Worm (Caenorhabditis elegans) whole organism, L3 larva: ENCODE results near the gene F45E4.5.

Experiments
- R02D3.7 ChIP-seq: fragments of 150-350 bp; optimal IDR thresholded peaks from 2 replicates; lab custom pipeline; 2014; ENCODE audit warnings: missing biosample characterization, missing genetic modification characterization
- ZK546.5 ChIP-seq: sonication (generic microtip); optimal IDR thresholded peaks from 2 replicates; lab custom pipeline; 2017; ENCODE audit warnings: missing biosample characterization, missing genetic modification characterization
- aly-2 ChIP-seq: fragments of 150-350 bp; optimal IDR thresholded peaks from 2 replicates; lab custom pipeline; 2014; ENCODE audit warnings: missing biosample characterization, missing genetic modification characterization
- ama-1 ChIP-seq: fragments of 150-350 bp; optimal IDR thresholded peaks from 2 replicates; lab custom pipeline; 2018
- ceh-16 ChIP-seq: sonication (generic microtip); optimal IDR thresholded peaks from 2 replicates; lab custom pipeline; 2017; ENCODE audit warnings: missing biosample characterization, missing genetic modification characterization
- ceh-28 ChIP-seq: fragments of 150-350 bp; optimal IDR thresholded peaks from 2 replicates; lab custom pipeline; 2014; ENCODE audit warnings: missing biosample characterization, missing genetic modification reagents, missing genetic modification characterization
- ceh-82 ChIP-seq: fragments of 150-350 bp; optimal IDR thresholded peaks from 2 replicates; lab custom pipeline; 2014; ENCODE audit warnings: missing biosample characterization, missing genetic modification characterization
- ceh-9 ChIP-seq: sonication (generic microtip); optimal IDR thresholded peaks from 2 replicates; lab custom pipeline; 2018; ENCODE audit warnings: missing biosample characterization, missing genetic modification characterization
- daf-12 ChIP-seq: fragments of 150-350 bp; optimal IDR thresholded peaks from 2 replicates; lab custom pipeline; 2014; ENCODE audit warnings: missing biosample characterization, missing genetic modification reagents, missing genetic modification characterization
- egl-27 ChIP-seq: sonication (generic microtip); optimal IDR thresholded peaks from 4 replicates; lab custom pipeline; 2017; ENCODE audit warnings: missing biosample characterization, missing genetic modification reagents, missing genetic modification characterization
- egl-5 ChIP-seq: fragments of 150-350 bp; optimal IDR thresholded peaks from 2 replicates; lab custom pipeline; 2017; ENCODE audit warnings: missing biosample characterization, missing genetic modification reagents, missing genetic modification characterization, inconsistent platforms
- elt-1 ChIP-seq: fragments of 150-350 bp; optimal IDR thresholded peaks from 2 replicates; lab custom pipeline; 2014; ENCODE audit warnings: missing biosample characterization, missing genetic modification characterization
- elt-2 ChIP-seq: sonication (generic microtip); optimal IDR thresholded peaks from 2 replicates; lab custom pipeline; 2016; ENCODE audit warnings: missing genetic modification reagents, mild to moderate bottlenecking, missing genetic modification characterization, missing compliant biosample characterization
- elt-3 ChIP-seq, 3 experiments: fragments of 150-350 bp in 1 of 3; sonication (generic microtip) in 2 of 3; optimal IDR thresholded peaks; 2 replicates in 2 of 3; 4 replicates in 1 of 3; lab custom pipeline; 2014 to 2017; ENCODE audit warnings: missing biosample characterization in 3 of 3, missing genetic modification characterization in 3 of 3
- eor-1 ChIP-seq, 2 experiments: fragments of 150-350 bp; optimal IDR thresholded peaks; 2 replicates each; lab custom pipeline; 2014 to 2018; ENCODE audit warnings: missing biosample characterization in 2 of 2, missing genetic modification characterization in 2 of 2
- fkh-10 ChIP-seq: sonication (generic microtip); optimal IDR thresholded peaks from 2 replicates; lab custom pipeline; 2017; ENCODE audit warnings: missing biosample characterization, missing genetic modification reagents, missing genetic modification characterization
- fkh-2 ChIP-seq: fragments of 150-350 bp; optimal IDR thresholded peaks from 2 replicates; lab custom pipeline; 2014; ENCODE audit warnings: missing biosample characterization, missing genetic modification reagents, missing genetic modification characterization
- fos-1 ChIP-seq: fragments of 150-350 bp; optimal IDR thresholded peaks from 2 replicates; lab custom pipeline; 2014; ENCODE audit warnings: missing biosample characterization, missing genetic modification characterization
- hmg-11 ChIP-seq: sonication (generic microtip); optimal IDR thresholded peaks from 2 replicates; lab custom pipeline; 2016; ENCODE audit warnings: missing genetic modification characterization, missing compliant biosample characterization
- jun-1 ChIP-seq: fragments of 150-350 bp; optimal IDR thresholded peaks from 2 replicates; lab custom pipeline; 2014; ENCODE audit warnings: missing biosample characterization, missing genetic modification reagents, missing genetic modification characterization
- lin-39 ChIP-seq: fragments of 150-350 bp; optimal IDR thresholded peaks from 2 replicates; lab custom pipeline; 2018; ENCODE audit warnings: missing biosample characterization, missing genetic modification reagents, missing genetic modification characterization
- lsy-12 ChIP-seq: sonication (generic microtip); optimal IDR thresholded peaks from 2 replicates; lab custom pipeline; 2016; ENCODE audit warnings: mild to moderate bottlenecking, missing genetic modification characterization, missing compliant biosample characterization
- mdl-1 ChIP-seq: fragments of 150-350 bp; optimal IDR thresholded peaks from 2 replicates; lab custom pipeline; 2014; ENCODE audit warnings: missing biosample characterization, missing genetic modification characterization
- nfya-1 ChIP-seq: sonication (generic microtip); optimal IDR thresholded peaks from 2 replicates; lab custom pipeline; 2017; ENCODE audit warnings: missing genetic modification characterization, mild to moderate bottlenecking, missing compliant biosample characterization, antibody characterized with exemption, moderate library complexity; ENCODE audit not compliant: insufficient read depth
- nhr-11 ChIP-seq: fragments of 150-350 bp; optimal IDR thresholded peaks from 2 replicates; lab custom pipeline; 2014; ENCODE audit warnings: missing biosample characterization, missing genetic modification characterization
- nhr-12 ChIP-seq: fragments of 150-350 bp; optimal IDR thresholded peaks from 2 replicates; lab custom pipeline; 2014; ENCODE audit warnings: missing biosample characterization, missing genetic modification characterization
- nhr-23 ChIP-seq: fragments of 150-350 bp; optimal IDR thresholded peaks from 2 replicates; lab custom pipeline; 2014; ENCODE audit warnings: missing biosample characterization, missing genetic modification reagents, missing genetic modification characterization
- nhr-237 ChIP-seq: fragments of 150-350 bp; optimal IDR thresholded peaks from 2 replicates; lab custom pipeline; 2014; ENCODE audit warnings: missing biosample characterization, missing genetic modification characterization
- nhr-25 ChIP-seq: sonication (generic microtip); optimal IDR thresholded peaks from 2 replicates; lab custom pipeline; 2017; ENCODE audit warnings: missing biosample characterization, missing genetic modification characterization
- nhr-28 ChIP-seq: fragments of 150-350 bp; optimal IDR thresholded peaks from 2 replicates; lab custom pipeline; 2014; ENCODE audit warnings: missing biosample characterization, missing genetic modification characterization
- nhr-43 ChIP-seq: sonication (generic microtip); optimal IDR thresholded peaks from 2 replicates; lab custom pipeline; 2016; ENCODE audit warnings: mild to moderate bottlenecking, missing genetic modification characterization, missing compliant biosample characterization; ENCODE audit not compliant: poor library complexity, severe bottlenecking
- nhr-67 ChIP-seq: fragments of 150-350 bp; optimal IDR thresholded peaks from 2 replicates; lab custom pipeline; 2014; ENCODE audit warnings: missing biosample characterization, missing genetic modification characterization
- nhr-77 ChIP-seq: fragments of 150-350 bp; optimal IDR thresholded peaks from 2 replicates; lab custom pipeline; 2014; ENCODE audit warnings: missing biosample characterization, missing genetic modification characterization
- pha-4 ChIP-seq: fragments of 150-350 bp; optimal IDR thresholded peaks from 2 replicates; lab custom pipeline; 2014; ENCODE audit warnings: missing biosample characterization, missing genetic modification reagents, missing genetic modification characterization
- pqm-1 ChIP-seq: fragments of 150-350 bp; optimal IDR thresholded peaks from 2 replicates; lab custom pipeline; 2017; ENCODE audit warnings: missing biosample characterization, missing genetic modification characterization, inconsistent platforms
- sea-2 ChIP-seq: fragments of 150-350 bp; sonication (generic microtip); optimal IDR thresholded peaks from 4 replicates; lab custom pipeline; 2014; ENCODE audit warnings: missing biosample characterization, missing genetic modification reagents, missing genetic modification characterization
- skn-1 ChIP-seq: fragments of 150-350 bp; optimal IDR thresholded peaks from 2 replicates; lab custom pipeline; 2014; ENCODE audit warnings: missing biosample characterization, missing genetic modification characterization
- snpc-4 ChIP-seq: fragments of 150-350 bp; optimal IDR thresholded peaks from 2 replicates; lab custom pipeline; 2014; ENCODE audit warnings: missing biosample characterization, missing genetic modification characterization
- tbx-2 ChIP-seq: sonication (generic microtip); optimal IDR thresholded peaks from 2 replicates; lab custom pipeline; 2016; ENCODE audit warnings: mild to moderate bottlenecking, missing genetic modification characterization, missing compliant biosample characterization
- unc-39 ChIP-seq: sonication (generic microtip); optimal IDR thresholded peaks from 4 replicates; lab custom pipeline; 2017; ENCODE audit warnings: missing biosample characterization, missing genetic modification characterization
- unc-62 ChIP-seq: fragments of 150-350 bp; sonication (generic microtip); optimal IDR thresholded peaks from 4 replicates; lab custom pipeline; 2014; ENCODE audit warnings: missing biosample characterization, missing genetic modification reagents, missing genetic modification characterization
- zag-1 ChIP-seq: fragments of 150-350 bp; optimal IDR thresholded peaks from 2 replicates; lab custom pipeline; 2014; ENCODE audit warnings: missing biosample characterization, missing genetic modification characterization
- ztf-11 ChIP-seq: fragments of 150-350 bp; optimal IDR thresholded peaks from 2 replicates; lab custom pipeline; 2014; ENCODE audit warnings: missing biosample characterization, missing genetic modification characterization
- ztf-4 ChIP-seq: fragments of 150-350 bp; optimal IDR thresholded peaks from 2 replicates; lab custom pipeline; 2014; ENCODE audit warnings: missing biosample characterization, missing genetic modification characterization

Gene F45E4.5

ce11 chrIV:7628942-7629341 is at the start of gene F45E4.5:
TSS of gene F45E4.5 (minus strand) at chrIV:7629042.
- TF ChIP-seq nhr-67: no peak
- TF ChIP-seq ztf-4 (tag; lab: Kevin White, UChicago): no peak
- TF ChIP-seq tbx-2: no peak
- no peak for TF ChIP-seq mdl-1 (tag; lab: Kevin White, UChicago)
- no peak for TF ChIP-seq ztf-11 (tag; lab: Kevin White, UChicago)
- no peak for TF ChIP-seq ceh-16 (tag; lab: Kevin White, UChicago)
- no peak for TF ChIP-seq jun-1 (tag; lab: Kevin White, UChicago)
- no peak for TF ChIP-seq egl-27 (tag; lab: Kevin White, UChicago)
- TF ChIP-seq nfya-1 (tag; lab: Kevin White, UChicago): no peak
- no peak for TF ChIP-seq elt-1 (tag; lab: Kevin White, UChicago)
- TF ChIP-seq nhr-23 (tag; lab: Kevin White, UChicago): no peak
- no peak for TF ChIP-seq sea-2 (GFP tag; lab: Kevin White, UChicago)
- TF ChIP-seq aly-2 (tag; lab: Kevin White, UChicago): no peak
- no peak for TF ChIP-seq fos-1
- TF ChIP-seq nhr-11 (tag; lab: Kevin White, UChicago): no peak
- no peak for TF ChIP-seq skn-1 (tag; lab: Kevin White, UChicago)
- TF ChIP-seq, all 47 proteins: peak for 0

- no peak for TF ChIP-seq snpc-4
- TF ChIP-seq ceh-16 (tag; lab: Kevin White, UChicago): no peak
- TF ChIP-seq ZK546.5 (tag; lab: Kevin White, UChicago): no peak
- TF ChIP-seq elt-1 (tag; lab: Kevin White, UChicago): no peak
- no peak for TF ChIP-seq ztf-4 (tag; lab: Kevin White, UChicago)
- no peak for TF ChIP-seq jun-1 (tag; lab: Kevin White, UChicago)
- no peak for TF ChIP-seq fkh-2 (tag; lab: Kevin White, UChicago)
- no peak for TF ChIP-seq aly-2 (tag; lab: Kevin White, UChicago)
- TF ChIP-seq tbx-2: no peak
- TF ChIP-seq nhr-237 (tag; lab: Kevin White, UChicago): no peak
- TF ChIP-seq ama-1 (lab: Kevin White, UChicago): no peak
- TF ChIP-seq ceh-82 (tag; lab: Kevin White, UChicago): no peak
These were observed 46.0 kb upstream of the F45E4.5 start, which contains the start of gene itr-1 for ce11 chrIV:7674874-7675273. TSS of gene itr-1 (plus strand) at chrIV:7675174.

- TF ChIP-seq egl-5 (no peak), elt-3 (tag; optimal IDR thresholded peaks at IDR 0.05; lab: Kevin White, UChicago) (no peak), lin-39 (tag; lab: Kevin White, UChicago) (no peak), elt-2 (tag; lab: Kevin White, UChicago) (no peak), pha-4 (tag; lab: Kevin White, UChicago) (no peak), R02D3.7 (no peak)
These were observed 44.0 kb upstream of the F45E4.5 start, which contains the start of gene C08G9.2 for ce11 chrIV:7672872-7673271. TSS of gene C08G9.2 (minus strand) at chrIV:7672972.

DNA sequence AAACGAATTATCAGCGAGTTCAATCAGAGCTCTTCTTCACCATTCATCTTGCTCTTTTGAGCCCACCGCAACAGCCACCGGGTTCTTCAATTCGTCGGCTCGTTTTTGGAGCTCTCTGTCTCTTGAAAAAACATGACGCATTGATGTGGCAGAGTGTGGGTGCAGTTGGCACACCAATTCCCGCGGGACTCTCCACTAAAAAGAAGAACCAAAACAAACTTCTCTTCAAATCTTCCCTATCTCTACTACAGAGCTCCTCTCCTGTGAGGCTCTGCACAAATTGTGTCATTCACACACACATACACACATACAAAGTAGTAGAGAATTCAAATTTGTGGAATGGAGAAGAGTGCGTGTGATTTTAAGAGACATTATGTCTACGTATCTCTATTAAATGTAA is 34.2 kb upstream of the F45E4.5 start:
- peak; percentile 68 for TF ChIP-seq lin-39 (tag; lab: Kevin White, UChicago)
- TF ChIP-seq nhr-67: no peak
- no peak for TF ChIP-seq ceh-9 (tag; lab: Kevin White, UChicago)
- no peak for TF ChIP-seq zag-1
- no peak for TF ChIP-seq unc-39 (tag; lab: Kevin White, UChicago)
- no peak for TF ChIP-seq nhr-43 (tag; lab: Kevin White, UChicago)
- no peak for TF ChIP-seq daf-12 (tag; lab: Kevin White, UChicago)
- no peak for TF ChIP-seq ceh-16 (tag; lab: Kevin White, UChicago)
- TF ChIP-seq egl-27 (tag; lab: Kevin White, UChicago): no peak
- no peak for TF ChIP-seq ZK546.5 (tag; lab: Kevin White, UChicago)
- no peak for TF ChIP-seq elt-3 (tag; optimal IDR thresholded peaks at IDR 0.05; lab: Kevin White, UChicago)
- TF ChIP-seq ama-1 (lab: Kevin White, UChicago): no peak
- peak; percentile 77 for TF ChIP-seq elt-1 (tag; lab: Kevin White, UChicago)
- TF ChIP-seq nhr-25: no peak
- no peak for TF ChIP-seq fkh-10
- TF ChIP-seq egl-5: no peak
- no peak for TF ChIP-seq nhr-12
- peak; percentile 46 for TF ChIP-seq ceh-82 (tag; lab: Kevin White, UChicago)
- no peak for TF ChIP-seq aly-2 (tag; lab: Kevin White, UChicago)
- TF ChIP-seq pqm-1 (tag; lab: Kevin White, UChicago): no peak
- peak; percentile 57 for TF ChIP-seq unc-62 (GFP tag; lab: Kevin White, UChicago)
- no peak for TF ChIP-seq nhr-28 (tag; lab: Kevin White, UChicago)
- no peak for TF ChIP-seq lsy-12 (tag; lab: Kevin White, UChicago)
- no peak for TF ChIP-seq elt-2 (tag; lab: Kevin White, UChicago)
- no peak for TF ChIP-seq ztf-4 (tag; lab: Kevin White, UChicago)
- no peak for TF ChIP-seq fkh-2 (tag; lab: Kevin White, UChicago)
- TF ChIP-seq ceh-28 (tag; lab: Kevin White, UChicago): no peak
- TF ChIP-seq nhr-11 (tag; lab: Kevin White, UChicago): no peak
- no peak for TF ChIP-seq skn-1 (tag; lab: Kevin White, UChicago)
- no peak for TF ChIP-seq nhr-237 (tag; lab: Kevin White, UChicago)
- no peak for TF ChIP-seq eor-1 (tag; optimal IDR thresholded peaks at IDR 0.05; lab: Kevin White, UChicago)
- TF ChIP-seq nhr-77: no peak
- TF ChIP-seq nfya-1 (tag; lab: Kevin White, UChicago): peak; percentile 49
- no peak for TF ChIP-seq jun-1 (tag; lab: Kevin White, UChicago)
- no peak for TF ChIP-seq tbx-2
- no peak for TF ChIP-seq hmg-11 (tag; lab: Kevin White, UChicago)
